Fruit fly (Drosophila melanogaster): ENCODE measurements around the gene m.

DNA sequence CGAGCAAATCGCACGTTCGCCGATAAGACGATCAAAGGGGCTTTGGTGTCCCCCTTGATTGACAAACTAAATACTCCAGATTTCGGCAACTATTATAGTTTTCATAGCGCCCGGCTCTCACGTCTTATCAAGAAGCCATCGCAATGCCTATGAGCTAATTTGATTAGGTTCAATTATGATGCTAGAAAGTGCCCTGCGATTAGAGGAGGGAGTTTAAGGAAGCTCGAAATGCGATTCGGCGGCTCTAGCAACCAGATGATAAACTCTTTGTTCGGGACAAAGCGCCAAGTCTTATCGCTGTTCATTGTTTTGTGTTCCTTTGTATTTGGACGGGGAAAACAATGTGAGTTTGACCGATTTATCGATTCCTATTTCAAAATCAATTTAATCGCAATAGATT lies 36.2 kb upstream of the m start:
- no peak for TF ChIP-seq rn (GFP tag; IDR thresholded peaks at IDR 0.05)
- no peak for TF ChIP-seq Ets98B (GFP tag; IDR thresholded peaks at IDR 0.05)
- no peak for TF ChIP-seq CG15710 (tag; optimal IDR thresholded peaks at IDR 0.05)
- TF ChIP-seq CG9948 (tag; optimal IDR thresholded peaks at IDR 0.05) = no peak
- no peak for TF ChIP-seq CG8301 (tag; optimal IDR thresholded peaks at IDR 0.05)
- TF ChIP-seq Pif1B (GFP tag; optimal IDR thresholded peaks at IDR 0.05) = no peak
- TF ChIP-seq CG12605 (GFP tag; IDR thresholded peaks at IDR 0.05) = no peak
